Fruit fly (Drosophila melanogaster) whole organism, embryonic: Measurements from ENCODE around the gene CG44088.

Source experiments
- Ada2b ChIP-seq: fragments of 200-800 bp; sonication (Bioruptor generic); IDR thresholded peaks from 2 replicates; pipeline ENCODE4 v1.3.6; 2022; ENCODE audit warnings: missing biosample characterization, missing genetic modification characterization
- Atf3 ChIP-seq: fragments of 200-800 bp; sonication (Bioruptor generic); optimal IDR thresholded peaks from 3 replicates; lab custom pipeline; 2016; ENCODE audit warnings: missing biosample characterization, missing genetic modification characterization
- Awh ChIP-seq: fragments of 200-800 bp; sonication (Bioruptor generic); IDR thresholded peaks from 2 replicates; pipeline ENCODE4, ENCODE4 v1.3.6; 2022; ENCODE audit warnings: missing biosample characterization, missing genetic modification characterization
- CG10321 ChIP-seq: fragments of 200-800 bp; sonication (Bioruptor generic); IDR thresholded peaks from 2 replicates; pipeline ENCODE4 v1.3.6; 2022; ENCODE audit warnings: missing biosample characterization, missing genetic modification characterization
- CG10543 ChIP-seq: fragments of 200-800 bp; sonication (Bioruptor generic); optimal IDR thresholded peaks from 3 replicates; lab custom pipeline; 2017; ENCODE audit warnings: missing biosample characterization, mild to moderate bottlenecking, missing genetic modification characterization, moderate library complexity
- CG10959 ChIP-seq: fragments of 200-800 bp; sonication (Bioruptor generic); IDR thresholded peaks from 2 replicates; pipeline ENCODE4 v1.3.6; 2022; ENCODE audit warnings: missing biosample characterization, missing genetic modification characterization
- CG11695 ChIP-seq: fragments of 200-800 bp; sonication (Bioruptor generic); IDR thresholded peaks from 3 replicates; pipeline ENCODE4 v1.3.6; 2022; ENCODE audit warnings: missing biosample characterization, missing genetic modification characterization
- CG14860 ChIP-seq: fragments of 200-800 bp; sonication (Bioruptor generic); IDR thresholded peaks from 3 replicates; pipeline ENCODE4 v1.3.6; 2022; ENCODE audit warnings: missing biosample characterization, missing genetic modification characterization; ENCODE audit not compliant: partially characterized antibody
- CG14965 ChIP-seq: fragments of 200-800 bp; sonication (Bioruptor generic); optimal IDR thresholded peaks from 2 replicates; lab custom pipeline; 2016; ENCODE audit warnings: missing biosample characterization, missing genetic modification characterization, borderline replicate concordance
- CG1529 ChIP-seq: fragments of 200-800 bp; sonication (Bioruptor generic); optimal IDR thresholded peaks from 3 replicates; lab custom pipeline; 2018; ENCODE audit warnings: missing biosample characterization, missing genetic modification characterization
- CG17186 ChIP-seq: fragments of 200-800 bp; sonication (Bioruptor generic); optimal IDR thresholded peaks from 3 replicates; lab custom pipeline; 2017; ENCODE audit warnings: missing biosample characterization, missing genetic modification reagents, missing genetic modification characterization
- CG17829 ChIP-seq: fragments of 200-800 bp; optimal IDR thresholded peaks from 2 replicates; lab custom pipeline; 2019; ENCODE audit warnings: missing biosample characterization, mild to moderate bottlenecking, missing genetic modification characterization, moderate library complexity
- CG30403 ChIP-seq: fragments of 200-800 bp; sonication (Bioruptor generic); optimal IDR thresholded peaks from 3 replicates; lab custom pipeline; 2016; ENCODE audit warnings: missing biosample characterization, missing genetic modification characterization
- CG34224 ChIP-seq: fragments of 200-800 bp; sonication (Bioruptor generic); IDR thresholded peaks from 3 replicates; pipeline ENCODE4 v1.3.6; 2022; ENCODE audit warnings: missing biosample characterization, missing genetic modification characterization; ENCODE audit not compliant: partially characterized antibody
- CG7271 ChIP-seq: fragments of 200-800 bp; sonication (Bioruptor generic); optimal IDR thresholded peaks from 2 replicates; lab custom pipeline; 2018; ENCODE audit warnings: missing biosample characterization, mild to moderate bottlenecking, missing genetic modification characterization, moderate library complexity
- CG7372 ChIP-seq: fragments of 200-800 bp; sonication (Bioruptor generic); IDR thresholded peaks from 2 replicates; pipeline ENCODE4 v1.3.6; 2022; ENCODE audit warnings: missing biosample characterization, missing genetic modification characterization
- CG7786 ChIP-seq: fragments of 200-800 bp; sonication (Bioruptor generic); optimal IDR thresholded peaks from 2 replicates; lab custom pipeline; 2016; ENCODE audit warnings: missing biosample characterization, missing genetic modification characterization
- Dip2 ChIP-seq: fragments of 200-800 bp; sonication (Bioruptor generic); IDR thresholded peaks from 2 replicates; pipeline ENCODE4 v1.3.6; 2022; ENCODE audit warnings: missing biosample characterization, missing genetic modification characterization
- Drgx ChIP-seq: fragments of 200-800 bp; sonication (Bioruptor generic); IDR thresholded peaks from 2 replicates; pipeline ENCODE4 v1.3.6; 2022; ENCODE audit warnings: missing biosample characterization, missing genetic modification characterization
- H2.0 ChIP-seq: fragments of 200-800 bp; sonication (Bioruptor generic); IDR thresholded peaks from 2 replicates; pipeline ENCODE4 v1.3.6; 2022; ENCODE audit warnings: missing biosample characterization, missing genetic modification characterization
- Hand ChIP-seq: fragments of 200-800 bp; sonication (Bioruptor generic); optimal IDR thresholded peaks from 2 replicates; lab custom pipeline; 2017; ENCODE audit warnings: mild to moderate bottlenecking, missing biosample characterization, missing genetic modification reagents, missing genetic modification characterization
- NC2α ChIP-seq: fragments of 200-800 bp; sonication (Bioruptor generic); optimal IDR thresholded peaks from 2 replicates; lab custom pipeline; 2016; ENCODE audit warnings: missing biosample characterization, missing genetic modification characterization
- NK7.1 ChIP-seq: fragments of 200-800 bp; sonication (Bioruptor generic); optimal IDR thresholded peaks from 3 replicates; lab custom pipeline; 2016; ENCODE audit warnings: missing biosample characterization, missing genetic modification characterization
- Oaz ChIP-seq: fragments of 200-800 bp; sonication (Bioruptor generic); IDR thresholded peaks from 2 replicates; pipeline ENCODE4 v1.3.6; 2022; ENCODE audit warnings: missing biosample characterization, missing genetic modification characterization
- Ptx1 ChIP-seq: fragments of 200-800 bp; sonication (Bioruptor generic); IDR thresholded peaks from 2 replicates; pipeline ENCODE4 v1.3.6; 2022; ENCODE audit warnings: missing biosample characterization, missing genetic modification characterization
- Sox100B ChIP-seq: fragments of 200-800 bp; sonication (Bioruptor generic); optimal IDR thresholded peaks from 3 replicates; lab custom pipeline; 2018; ENCODE audit warnings: missing biosample characterization, mild to moderate bottlenecking, missing genetic modification characterization
- ato ChIP-seq: fragments of 200-800 bp; sonication (Bioruptor generic); IDR thresholded peaks from 2 replicates; pipeline ENCODE4 v1.3.6; 2022; ENCODE audit warnings: missing biosample characterization, missing genetic modification characterization; ENCODE audit not compliant: partially characterized antibody
- az2 ChIP-seq: fragments of 200-800 bp; sonication (Bioruptor generic); optimal IDR thresholded peaks from 3 replicates; lab custom pipeline; 2016; ENCODE audit warnings: missing biosample characterization, missing genetic modification characterization
- cas ChIP-seq: fragments of 200-800 bp; sonication (Bioruptor generic); IDR thresholded peaks from 2 replicates; pipeline ENCODE4 v1.3.6; 2022; ENCODE audit warnings: missing biosample characterization, missing genetic modification characterization
- fd96Cb ChIP-seq: fragments of 200-800 bp; sonication (Bioruptor generic); optimal IDR thresholded peaks from 2 replicates; lab custom pipeline; 2018; ENCODE audit warnings: missing biosample characterization, mild to moderate bottlenecking, missing genetic modification characterization, moderate library complexity
- grau ChIP-seq: fragments of 200-800 bp; optimal IDR thresholded peaks from 3 replicates; lab custom pipeline; 2019; ENCODE audit warnings: missing biosample characterization, mild to moderate bottlenecking, missing genetic modification characterization, moderate library complexity
- gt ChIP-seq: fragments of 200-800 bp; sonication (Bioruptor generic); IDR thresholded peaks from 2 replicates; pipeline ENCODE4 v1.3.6; 2022; ENCODE audit warnings: missing biosample characterization, missing genetic modification characterization
- ham ChIP-seq: fragments of 200-800 bp; sonication (Bioruptor generic); IDR thresholded peaks from 2 replicates; pipeline ENCODE4 v1.3.6; 2022; ENCODE audit warnings: missing biosample characterization, missing genetic modification characterization
- hb ChIP-seq: fragments of 200-800 bp; sonication (Bioruptor generic); IDR thresholded peaks from 3 replicates; pipeline ENCODE4 v1.3.6; 2022; ENCODE audit warnings: missing biosample characterization, missing genetic modification characterization; ENCODE audit not compliant: partially characterized antibody
- hth ChIP-seq: fragments of >200 bp; optimal IDR thresholded peaks from 2 replicates; lab custom pipeline; 2017; ENCODE audit warnings: inconsistent platforms
- ind ChIP-seq: fragments of 200-800 bp; sonication (Bioruptor generic); optimal IDR thresholded peaks from 3 replicates; lab custom pipeline; 2016; ENCODE audit warnings: missing biosample characterization, missing genetic modification characterization
- klu ChIP-seq: fragments of 200-800 bp; sonication (Bioruptor generic); IDR thresholded peaks from 2 replicates; pipeline ENCODE4 v1.3.6; 2022; ENCODE audit warnings: missing biosample characterization, missing genetic modification characterization
- kni ChIP-seq: fragments of 200-800 bp; sonication (Bioruptor generic); optimal IDR thresholded peaks from 3 replicates; lab custom pipeline; 2017; ENCODE audit warnings: mild to moderate bottlenecking, missing biosample characterization, missing genetic modification reagents, missing genetic modification characterization
- otp ChIP-seq: fragments of 200-800 bp; sonication (Bioruptor generic); IDR thresholded peaks from 3 replicates; pipeline ENCODE4, ENCODE4 v1.3.6; 2022; ENCODE audit warnings: missing biosample characterization, missing genetic modification characterization
- pfk ChIP-seq: fragments of 200-800 bp; sonication (Bioruptor generic); optimal IDR thresholded peaks from 2 replicates; lab custom pipeline; 2018; ENCODE audit warnings: missing biosample characterization, mild to moderate bottlenecking, missing genetic modification characterization, moderate library complexity
- phol ChIP-seq: fragments of 200-800 bp; sonication (Bioruptor generic); optimal IDR thresholded peaks from 3 replicates; lab custom pipeline; 2018; ENCODE audit warnings: missing biosample characterization, mild to moderate bottlenecking, missing genetic modification characterization, moderate library complexity
- pros ChIP-seq: fragments of 200-800 bp; sonication (Bioruptor generic); optimal IDR thresholded peaks from 3 replicates; lab custom pipeline; 2019; ENCODE audit warnings: missing biosample characterization, mild to moderate bottlenecking, missing genetic modification characterization, moderate library complexity
- scrt ChIP-seq: fragments of 200-800 bp; sonication (Bioruptor generic); optimal IDR thresholded peaks from 2 replicates; lab custom pipeline; 2018; ENCODE audit warnings: missing biosample characterization, mild to moderate bottlenecking, missing genetic modification characterization, moderate library complexity
- stc ChIP-seq: fragments of 200-800 bp; sonication (Bioruptor generic); IDR thresholded peaks from 2 replicates; pipeline ENCODE4 v1.3.6; 2022; ENCODE audit warnings: missing biosample characterization, missing genetic modification characterization
- tna ChIP-seq: fragments of 200-800 bp; sonication (Bioruptor generic); IDR thresholded peaks from 2 replicates; pipeline ENCODE4 v1.3.6; 2022; ENCODE audit warnings: missing biosample characterization, missing genetic modification characterization; ENCODE audit not compliant: partially characterized antibody
- ttk ChIP-seq: fragments of 200-800 bp; sonication (Bioruptor generic); IDR thresholded peaks from 2 replicates; pipeline ENCODE4 v2.1.2; 2022; ENCODE audit warnings: missing biosample characterization, missing genetic modification characterization
- unc-4 ChIP-seq: fragments of 200-800 bp; sonication (Bioruptor generic); IDR thresholded peaks from 2 replicates; pipeline ENCODE4 v1.3.6; 2022; ENCODE audit warnings: missing biosample characterization, missing genetic modification characterization; ENCODE audit not compliant: partially characterized antibody
- wor ChIP-seq: fragments of 200-800 bp; sonication (Bioruptor generic); IDR thresholded peaks from 2 replicates; pipeline ENCODE4 v1.3.6; 2022; ENCODE audit warnings: missing biosample characterization, missing genetic modification characterization
- zen2 ChIP-seq: fragments of 200-800 bp; sonication (Bioruptor generic); IDR thresholded peaks from 3 replicates; pipeline ENCODE4 v1.3.6; 2022; ENCODE audit warnings: missing biosample characterization, missing genetic modification characterization; ENCODE audit not compliant: partially characterized antibody

Gene CG44088

DNA sequence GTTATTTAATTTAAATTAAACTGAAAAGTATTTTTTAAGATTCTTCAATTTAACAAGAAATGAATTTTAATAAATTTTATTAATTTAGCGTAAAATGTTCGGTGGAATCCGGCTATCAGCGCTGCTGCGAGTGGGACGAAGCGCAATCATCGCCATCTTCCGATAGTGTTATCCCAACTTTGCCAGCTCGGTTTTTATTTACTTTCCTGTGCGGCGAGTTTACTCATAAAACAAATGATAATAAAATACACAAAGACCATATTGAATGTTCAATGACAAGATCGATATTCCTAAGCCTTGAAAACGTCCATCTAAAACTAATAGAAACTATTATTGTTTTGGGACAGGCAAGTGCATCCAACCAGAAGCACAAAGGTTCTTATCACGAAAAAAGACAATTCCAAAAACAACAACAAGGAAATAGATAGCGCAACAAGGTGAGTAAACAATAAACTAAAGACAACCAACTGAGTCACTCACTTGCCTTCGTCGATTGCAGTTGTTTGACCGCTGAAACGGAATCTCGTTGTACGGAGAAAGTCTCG is 38.4 kb upstream of the CG44088 start (continued):
- TF ChIP-seq hb (GFP tag; lab: Robert Waterston, UW) (no peak), CG17186 (GFP tag; lab: Kevin White, UChicago) (no peak), CG7271 (tag; lab: Kevin White, UChicago) (peak; percentile 12), tna (GFP tag; lab: Robert Waterston, UW) (0 out of 2 replicates have a peak, but pooled peaks have one; percentile 20), CG10959 (GFP tag; lab: Robert Waterston, UW) (peak; percentile 58; the same call in 1 of the 2 replicates), ind (peak; percentile 30), CG7372 (peak; percentile 59), NK7.1 (GFP tag; lab: Kevin White, UChicago) (peak; percentile 5), phol (tag; lab: Kevin White, UChicago) (peak; percentile 71), Awh (GFP tag; lab: Robert Waterston, UW) (peak; percentile 72; the same call in 1 of the 2 replicates), CG17829 (tag; lab: Kevin White, UChicago) (peak; percentile 41), pfk (peak; percentile 75), Oaz (peak; percentile 19; the same call in 1 of the 2 replicates), CG34224 (GFP tag; lab: Robert Waterston, UW) (peak; percentile 55; the same call in 1 of the 3 replicates), Sox100B (GFP tag; lab: Kevin White, UChicago) (peak; percentile 74), stc (GFP tag; lab: Robert Waterston, UW) (peak; percentile 48; the same call in 1 of the 2 replicates), az2 (GFP tag; lab: Kevin White, UChicago) (peak; percentile 43), unc-4 (GFP tag; lab: Robert Waterston, UW) (peak; percentile 62), zen2 (GFP tag; lab: Robert Waterston, UW) (no peak), kni (GFP tag; lab: Kevin White, UChicago) (peak; percentile 87), scrt (GFP tag; lab: Kevin White, UChicago) (peak; percentile 55), CG14860 (peak; percentile 43; the same call in 2 of the 3 replicates), Ptx1 (GFP tag; lab: Robert Waterston, UW) (peak; percentile 71), CG10543 (GFP tag; lab: Kevin White, UChicago) (peak; percentile 76), CG10321 (0 out of 2 replicates have a peak, but pooled peaks have one; percentile 34), gt (GFP tag; lab: Robert Waterston, UW) (no peak), pros (peak; percentile 61), ato (GFP tag; lab: Robert Waterston, UW) (0 out of 2 replicates have a peak, but pooled peaks have one; percentile 48), Drgx (0 out of 2 replicates have a peak, but pooled peaks have one; percentile 5), ham (no peak), grau (tag; lab: Kevin White, UChicago) (peak; percentile 42), cas (GFP tag; lab: Robert Waterston, UW) (peak; percentile 43; the same call in 1 of the 2 replicates), Ada2b (GFP tag; lab: Robert Waterston, UW) (peak; percentile 22; the same call in 1 of the 2 replicates), hth (lab: Kevin White, UChicago) (no peak), ttk (no peak), fd96Cb (tag; lab: Kevin White, UChicago) (peak; percentile 33), wor (GFP tag; lab: Robert Waterston, UW) (no peak), CG7786 (GFP tag; lab: Kevin White, UChicago) (peak; percentile 17), CG14965 (GFP tag; lab: Kevin White, UChicago) (no peak), klu (GFP tag; lab: Robert Waterston, UW) (no peak), otp (peak; percentile 54; the same call in 2 of the 3 replicates), H2.0 (peak; percentile 53; the same call in 1 of the 2 replicates), CG30403 (peak; percentile 34), Hand (GFP tag; lab: Kevin White, UChicago) (peak; percentile 58), CG1529 (peak; percentile 78), Dip2 (no peak), Atf3 (GFP tag; lab: Kevin White, UChicago) (no peak), NC2α (GFP tag; lab: Kevin White, UChicago) (no peak), CG11695 (GFP tag; lab: Robert Waterston, UW) (0 out of 3 replicates have a peak, but pooled peaks have one; percentile 32)
